Fruit fly (Drosophila melanogaster): ENCODE measurements around the gene Art6.

Gene Art6

DNA sequence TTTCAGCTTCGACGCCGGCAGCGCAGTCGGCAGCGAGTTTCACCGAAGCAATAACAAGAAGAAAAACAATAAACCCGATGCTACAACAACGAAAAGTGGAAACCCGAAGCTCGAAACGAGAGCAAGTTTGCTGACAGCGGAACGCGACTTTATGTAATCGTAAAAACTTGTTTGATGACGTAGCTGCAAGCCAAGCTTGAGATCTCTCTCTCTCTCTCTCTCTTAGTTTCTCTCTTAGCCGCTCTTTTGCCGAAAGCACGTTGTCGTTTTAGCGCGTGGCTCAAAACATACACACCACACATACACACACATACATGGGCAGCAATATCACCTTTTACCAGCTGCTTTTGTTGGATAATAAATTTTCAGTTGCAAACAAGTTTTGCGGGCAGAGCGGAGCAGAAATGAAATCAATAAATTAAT is 30.5 kb upstream of the Art6 start (continued):
- TF ChIP-seq CG14050 (GFP tag; IDR thresholded peaks at IDR 0.05) = no peak
- TF ChIP-seq chinmo (GFP tag; IDR thresholded peaks at IDR 0.05; ENCODE audit: partially characterized antibody) = peak; percentile 80; the same call in 3 of the 4 replicates
- TF ChIP-seq CG2678 (tag; optimal IDR thresholded peaks at IDR 0.05) = no peak
- no peak for TF ChIP-seq CG18619 (GFP tag; optimal IDR thresholded peaks at IDR 0.05)
- no peak for TF ChIP-seq CG9817 (tag; optimal IDR thresholded peaks at IDR 0.05)
- TF ChIP-seq ken (GFP tag; IDR thresholded peaks at IDR 0.05) = no peak
- TF ChIP-seq CG33557 (GFP tag; optimal IDR thresholded peaks at IDR 0.05) = no peak
- no peak for TF ChIP-seq Ptx1 (GFP tag; IDR thresholded peaks at IDR 0.05)
- peak in 1 of 2 experiments; percentile 83 for TF ChIP-seq Pdp1 (GFP tag; optimal IDR thresholded peaks at IDR 0.05)
- TF ChIP-seq stwl (tag; optimal IDR thresholded peaks at IDR 0.05) = no peak
- no peak for TF ChIP-seq CG1832 (GFP tag; optimal IDR thresholded peaks at IDR 0.05)
- TF ChIP-seq Xrp1 (GFP tag; IDR thresholded peaks at IDR 0.05) = no peak
- TF ChIP-seq sna (GFP tag; IDR thresholded peaks at IDR 0.05; ENCODE audit: partially characterized antibody) = no peak
- TF ChIP-seq Ssrp (tag; optimal IDR thresholded peaks at IDR 0.05) = no peak
- peak; percentile 47 for TF ChIP-seq onecut (GFP tag; IDR thresholded peaks at IDR 0.05)
- 0 out of 3 replicates have a peak, but pooled peaks have one; percentile 23 for TF ChIP-seq CG6791 (GFP tag; IDR thresholded peaks at IDR 0.05; ENCODE audit: partially characterized antibody)
- TF ChIP-seq Atf-2 (GFP tag; optimal IDR thresholded peaks at IDR 0.05) = no peak
- TF ChIP-seq pfk (GFP tag; optimal IDR thresholded peaks at IDR 0.05) = peak; percentile 32
- no peak for TF ChIP-seq Jarid2 (GFP tag; optimal IDR thresholded peaks at IDR 0.05)
- TF ChIP-seq CG11093 (GFP tag; IDR thresholded peaks at IDR 0.05) = no peak
- TF ChIP-seq CG13894 (tag; optimal IDR thresholded peaks at IDR 0.05) = peak; percentile 17
- peak; percentile 68 for TF ChIP-seq CG12769 (tag; optimal IDR thresholded peaks at IDR 0.05)
- TF ChIP-seq Sox102F (GFP tag; optimal IDR thresholded peaks at IDR 0.05) = no peak
- no peak for TF ChIP-seq Scr (GFP tag; IDR thresholded peaks at IDR 0.05; ENCODE audit: partially characterized antibody)
- no peak for TF ChIP-seq ranshi (GFP tag; IDR thresholded peaks at IDR 0.05)
- peak; percentile 19; the same call in 1 of the 3 replicates for TF ChIP-seq CG34224 (GFP tag; IDR thresholded peaks at IDR 0.05; ENCODE audit: partially characterized antibody)
- peak; percentile 82 for TF ChIP-seq abd-A (tag; optimal IDR thresholded peaks at IDR 0.05)
- no peak for TF ChIP-seq ro (GFP tag; IDR thresholded peaks at IDR 0.05)
- TF ChIP-seq pita (GFP tag; optimal IDR thresholded peaks at IDR 0.05) = no peak
- no peak for TF ChIP-seq salm (tag; optimal IDR thresholded peaks at IDR 0.05)
- no peak for TF ChIP-seq tap (tag; optimal IDR thresholded peaks at IDR 0.05)
- no peak for TF ChIP-seq CG6254 (GFP tag; optimal IDR thresholded peaks at IDR 0.05)
- TF ChIP-seq CG42726 (GFP tag; IDR thresholded peaks at IDR 0.05; ENCODE audit: partially characterized antibody) = no peak
- TF ChIP-seq CG31388 (GFP tag; optimal IDR thresholded peaks at IDR 0.05) = no peak
- peak; percentile 92 for TF ChIP-seq kni (GFP tag; optimal IDR thresholded peaks at IDR 0.05)
- TF ChIP-seq HHEX (GFP tag; optimal IDR thresholded peaks at IDR 0.05) = no peak
- TF ChIP-seq C15 (GFP tag; IDR thresholded peaks at IDR 0.05) = no peak
- TF ChIP-seq dan (GFP tag; IDR thresholded peaks at IDR 0.05) = no peak
- peak; percentile 37 for TF ChIP-seq yki (optimal IDR thresholded peaks at IDR 0.05)
- TF ChIP-seq wor (GFP tag; IDR thresholded peaks at IDR 0.05) = no peak
- no peak for TF ChIP-seq CG1647 (GFP tag; optimal IDR thresholded peaks at IDR 0.05)
- TF ChIP-seq pros (GFP tag; optimal IDR thresholded peaks at IDR 0.05) = peak; percentile 84
- no peak for TF ChIP-seq CG18476 (GFP tag; optimal IDR thresholded peaks at IDR 0.05)
- TF ChIP-seq ase (GFP tag; IDR thresholded peaks at IDR 0.05) = no peak
- TF ChIP-seq Gsc (GFP tag; IDR thresholded peaks at IDR 0.05) = no peak
- TF ChIP-seq lilli (GFP tag; optimal IDR thresholded peaks at IDR 0.05) = no peak
- TF ChIP-seq exex (tag; optimal IDR thresholded peaks at IDR 0.05) = no peak
- no peak for TF ChIP-seq sim (GFP tag; IDR thresholded peaks at IDR 0.05)
- TF ChIP-seq bowl (GFP tag; IDR thresholded peaks at IDR 0.05) = no peak
- TF ChIP-seq lov (optimal IDR thresholded peaks at IDR 0.05) = no peak
- no peak for TF ChIP-seq lov (GFP tag; IDR thresholded peaks at IDR 0.05)
